Worm (Caenorhabditis elegans) whole organism, L2 larva: ENCODE results near the gene sre-4.

Experiments
- C34F6.9 ChIP-seq: fragments of 150-350 bp; optimal IDR thresholded peaks from 2 replicates; lab custom pipeline; 2014; ENCODE audit warnings: missing biosample characterization, missing genetic modification characterization
- F13H6.1 ChIP-seq: sonication (generic microtip); optimal IDR thresholded peaks from 2 replicates; lab custom pipeline; 2016; ENCODE audit warnings: missing genetic modification characterization, missing compliant biosample characterization
- R02D3.7 ChIP-seq: fragments of 150-350 bp; optimal IDR thresholded peaks from 2 replicates; lab custom pipeline; 2014; ENCODE audit warnings: missing biosample characterization, missing genetic modification characterization
- Y55F3AM.14 ChIP-seq: fragments of 200-800 bp; sonication (Bioruptor generic); optimal IDR thresholded peaks from 2 replicates; lab custom pipeline; 2018; ENCODE audit warnings: mild to moderate bottlenecking, missing genetic modification characterization, missing compliant biosample characterization
- ZK546.5 ChIP-seq: sonication (generic microtip); optimal IDR thresholded peaks from 2 replicates; lab custom pipeline; 2017; ENCODE audit warnings: missing biosample characterization, missing genetic modification characterization
- aly-2 ChIP-seq: fragments of 150-350 bp; optimal IDR thresholded peaks from 2 replicates; lab custom pipeline; 2014; ENCODE audit warnings: missing biosample characterization, missing genetic modification characterization
- ama-1 ChIP-seq: fragments of 150-350 bp; optimal IDR thresholded peaks from 2 replicates; lab custom pipeline; 2018; ENCODE audit warnings: inconsistent platforms
- blmp-1 ChIP-seq: sonication (generic microtip); optimal IDR thresholded peaks from 2 replicates; lab custom pipeline; 2017; ENCODE audit warnings: missing genetic modification characterization, mild to moderate bottlenecking, missing compliant biosample characterization, antibody characterized with exemption, moderate library complexity; ENCODE audit not compliant: insufficient read depth
- ceh-16 ChIP-seq: fragments of 150-350 bp; optimal IDR thresholded peaks from 2 replicates; lab custom pipeline; 2014; ENCODE audit warnings: missing biosample characterization, missing genetic modification characterization
- ceh-82 ChIP-seq: fragments of 150-350 bp; optimal IDR thresholded peaks from 2 replicates; lab custom pipeline; 2014; ENCODE audit warnings: missing biosample characterization, missing genetic modification characterization
- dmd-4 ChIP-seq: sonication (generic microtip); optimal IDR thresholded peaks from 2 replicates; lab custom pipeline; 2017; ENCODE audit warnings: missing biosample characterization, missing genetic modification characterization
- elt-1 ChIP-seq: fragments of 150-350 bp; optimal IDR thresholded peaks from 2 replicates; lab custom pipeline; 2014; ENCODE audit warnings: missing biosample characterization, missing genetic modification characterization
- gmeb-1 ChIP-seq: fragments of 150-350 bp; optimal IDR thresholded peaks from 2 replicates; lab custom pipeline; 2014; ENCODE audit warnings: missing biosample characterization, missing genetic modification characterization
- lin-11 ChIP-seq: fragments of 150-350 bp; sonication (generic microtip); optimal IDR thresholded peaks from 2 replicates; lab custom pipeline; 2014; ENCODE audit warnings: missing biosample characterization, missing genetic modification characterization, inconsistent platforms, mixed read lengths
- lin-13 ChIP-seq: fragments of 150-350 bp; optimal IDR thresholded peaks from 2 replicates; lab custom pipeline; 2014; ENCODE audit warnings: missing biosample characterization, missing genetic modification reagents, missing genetic modification characterization
- lin-39 ChIP-seq: fragments of 150-350 bp; optimal IDR thresholded peaks from 2 replicates; lab custom pipeline; 2014; ENCODE audit warnings: missing biosample characterization, missing genetic modification reagents, missing genetic modification characterization
- lsy-2 ChIP-seq, 2 experiments: fragments of 150-350 bp in 1 of 2; sonication (generic microtip) in 1 of 2; optimal IDR thresholded peaks; 2 replicates each; lab custom pipeline; 2014 to 2017; ENCODE audit warnings: missing biosample characterization in 2 of 2, missing genetic modification characterization in 2 of 2
- mab-5 ChIP-seq: fragments of 150-350 bp; optimal IDR thresholded peaks from 2 replicates; lab custom pipeline; 2014; ENCODE audit warnings: missing biosample characterization, missing genetic modification characterization
- nhr-10 ChIP-seq: sonication (generic microtip); optimal IDR thresholded peaks from 2 replicates; lab custom pipeline; 2017; ENCODE audit warnings: missing biosample characterization, missing genetic modification characterization
- nhr-11 ChIP-seq: fragments of 150-350 bp; optimal IDR thresholded peaks from 2 replicates; lab custom pipeline; 2014; ENCODE audit warnings: missing biosample characterization, missing genetic modification characterization
- nhr-12 ChIP-seq: fragments of 150-350 bp; optimal IDR thresholded peaks from 2 replicates; lab custom pipeline; 2014; ENCODE audit warnings: missing biosample characterization, missing genetic modification characterization
- nhr-129 ChIP-seq: fragments of 150-350 bp; optimal IDR thresholded peaks from 2 replicates; lab custom pipeline; 2014; ENCODE audit warnings: missing biosample characterization, missing genetic modification characterization
- nhr-21 ChIP-seq: fragments of 150-350 bp; optimal IDR thresholded peaks from 2 replicates; lab custom pipeline; 2014; ENCODE audit warnings: missing biosample characterization, missing genetic modification characterization
- nhr-237 ChIP-seq: fragments of 150-350 bp; optimal IDR thresholded peaks from 2 replicates; lab custom pipeline; 2014; ENCODE audit warnings: missing biosample characterization, missing genetic modification characterization
- nhr-25 ChIP-seq: fragments of 150-350 bp; sonication (generic microtip); optimal IDR thresholded peaks from 3 replicates; lab custom pipeline; 2014; ENCODE audit warnings: missing biosample characterization, missing genetic modification characterization
- nhr-6 ChIP-seq: fragments of 150-350 bp; optimal IDR thresholded peaks from 2 replicates; lab custom pipeline; 2014; ENCODE audit warnings: missing biosample characterization, missing genetic modification characterization
- nhr-77 ChIP-seq: fragments of 150-350 bp; optimal IDR thresholded peaks from 2 replicates; lab custom pipeline; 2014; ENCODE audit warnings: missing biosample characterization, missing genetic modification characterization
- sem-4 ChIP-seq: fragments of 150-350 bp; optimal IDR thresholded peaks from 2 replicates; lab custom pipeline; 2014; ENCODE audit warnings: missing biosample characterization, missing genetic modification reagents, missing genetic modification characterization
- skn-1 ChIP-seq: sonication (generic microtip); optimal IDR thresholded peaks from 2 replicates; lab custom pipeline; 2017; ENCODE audit warnings: missing biosample characterization, missing genetic modification characterization
- sma-9 ChIP-seq, 2 experiments: fragments of 150-350 bp in 1 of 2; sonication (generic microtip) in 1 of 2; optimal IDR thresholded peaks; 2 replicates each; lab custom pipeline; 2014 to 2016; ENCODE audit warnings: missing genetic modification characterization in 2 of 2, mild to moderate bottlenecking in 1 of 2, missing biosample characterization in 1 of 2, missing compliant biosample characterization in 1 of 2, missing genetic modification reagents in 1 of 2, moderate library complexity in 1 of 2
- snpc-4 ChIP-seq: fragments of 150-350 bp; optimal IDR thresholded peaks from 2 replicates; lab custom pipeline; 2014; ENCODE audit warnings: missing biosample characterization, missing genetic modification characterization
- unc-55 ChIP-seq: fragments of 150-350 bp; sonication (generic microtip); optimal IDR thresholded peaks from 3 replicates; lab custom pipeline; 2014; ENCODE audit warnings: missing biosample characterization, missing genetic modification reagents, missing genetic modification characterization
- zag-1 ChIP-seq: fragments of 150-350 bp; optimal IDR thresholded peaks from 2 replicates; lab custom pipeline; 2014; ENCODE audit warnings: missing biosample characterization, missing genetic modification characterization
- ztf-4 ChIP-seq: fragments of 150-350 bp; optimal IDR thresholded peaks from 2 replicates; lab custom pipeline; 2014; ENCODE audit warnings: missing biosample characterization, missing genetic modification characterization

Gene sre-4

ce11 chrIV:9822585-9822984 is 38.0 kb upstream of the sre-4 start:
- no peak for TF ChIP-seq C34F6.9 (tag; lab: Kevin White, UChicago)
- TF ChIP-seq skn-1 (tag; lab: Kevin White, UChicago) = no peak
- TF ChIP-seq aly-2 (tag; lab: Kevin White, UChicago) = no peak
- TF ChIP-seq elt-1 (tag; lab: Kevin White, UChicago) = no peak
- TF ChIP-seq ama-1 (lab: Kevin White, UChicago) = no peak
- no peak for TF ChIP-seq F13H6.1
- no peak for TF ChIP-seq sma-9 (GFP tag; optimal IDR thresholded peaks at IDR 0.05; lab: Kevin White, UChicago)
- no peak for TF ChIP-seq sma-9 (tag; optimal IDR thresholded peaks at IDR 0.05; lab: Kevin White, UChicago)
- no peak for TF ChIP-seq gmeb-1 (tag; lab: Kevin White, UChicago)
- TF ChIP-seq lsy-2 (tag; optimal IDR thresholded peaks at IDR 0.05; lab: Kevin White, UChicago) = no peak
- TF ChIP-seq zag-1 (tag; lab: Kevin White, UChicago) = no peak
- TF ChIP-seq snpc-4 (tag; lab: Kevin White, UChicago) = no peak
- TF ChIP-seq blmp-1 = no peak
- TF ChIP-seq ZK546.5 (tag; lab: Kevin White, UChicago) = no peak
- TF ChIP-seq nhr-25 (tag; lab: Kevin White, UChicago) = no peak
- TF ChIP-seq lin-13 (GFP tag; lab: Kevin White, UChicago) = no peak
- no peak for TF ChIP-seq unc-55 (GFP tag; lab: Kevin White, UChicago)

- TF ChIP-seq blmp-1 = no peak
- no peak for TF ChIP-seq nhr-21 (tag; lab: Kevin White, UChicago)
Measured at ce11 chrIV:9821621-9822020, 37.0 kb upstream of the sre-4 start, which contains the start of gene col-123. col-123 (plus strand) TSS chrIV:9821921.

- TF ChIP-seq nhr-10 (tag; lab: Kevin White, UChicago) (no peak), lin-39 (tag; lab: Kevin White, UChicago) (no peak), unc-55 (GFP tag; lab: Kevin White, UChicago) (no peak), sem-4 (tag; lab: Kevin White, UChicago) (no peak), sma-9 (GFP tag; optimal IDR thresholded peaks at IDR 0.05; lab: Kevin White, UChicago) (no peak), sma-9 (tag; optimal IDR thresholded peaks at IDR 0.05; lab: Kevin White, UChicago) (no peak), dmd-4 (tag; lab: Kevin White, UChicago) (no peak), blmp-1 (no peak), nhr-25 (tag; lab: Kevin White, UChicago) (no peak), nhr-129 (tag; lab: Kevin White, UChicago) (no peak), ceh-16 (tag; lab: Kevin White, UChicago) (no peak), R02D3.7 (tag; lab: Kevin White, UChicago) (no peak), ztf-4 (tag; lab: Kevin White, UChicago) (no peak), Y55F3AM.14 (no peak), nhr-237 (no peak), nhr-21 (tag; lab: Kevin White, UChicago) (no peak)
- TF ChIP-seq, all 48 proteins: peak for 0
Measured at ce11 chrIV:9815432-9815831, 30.8 kb upstream of the sre-4 start, which contains the start of gene egl-20. egl-20 (minus strand) TSS chrIV:9815532.

ce11 chrIV:9811487-9811886 is 26.9 kb upstream of the sre-4 start:
- TF ChIP-seq nhr-129 (tag; lab: Kevin White, UChicago) = no peak
- TF ChIP-seq nhr-77 (tag; lab: Kevin White, UChicago) = no peak
- TF ChIP-seq unc-55 (GFP tag; lab: Kevin White, UChicago) = no peak
- no peak for TF ChIP-seq lin-13 (GFP tag; lab: Kevin White, UChicago)
- no peak for TF ChIP-seq blmp-1

DNA sequence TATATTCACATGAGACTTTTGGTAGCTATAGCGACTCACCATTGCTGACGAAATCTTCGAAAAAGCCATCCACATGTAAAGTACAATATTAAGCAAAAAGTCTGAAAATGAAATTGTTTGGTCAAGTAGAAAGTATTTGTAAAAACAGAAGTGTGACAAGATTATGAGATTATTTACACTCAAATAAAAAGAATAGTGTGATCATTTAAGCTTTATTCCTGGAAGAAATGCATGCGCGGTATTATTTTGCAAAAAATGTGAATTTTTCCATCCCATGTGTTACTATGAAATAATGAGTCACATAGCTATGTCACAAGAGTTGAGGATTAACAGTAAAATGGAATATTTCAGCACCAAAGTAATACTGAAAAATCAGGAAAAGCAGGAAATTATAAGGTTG is 26.0 kb upstream of the sre-4 start, which contains the start of gene dct-15:
dct-15 (minus strand) TSS at position 101 of the 400 bp plus-strand sequence.
- TF ChIP-seq Y55F3AM.14 = no peak
- no peak for TF ChIP-seq nhr-6
- TF ChIP-seq nhr-129 (tag; lab: Kevin White, UChicago) = no peak
- no peak for TF ChIP-seq C34F6.9 (tag; lab: Kevin White, UChicago)
- TF ChIP-seq dmd-4 (tag; lab: Kevin White, UChicago) = no peak
- TF ChIP-seq F13H6.1 = no peak
- TF ChIP-seq ceh-82 = no peak
- no peak for TF ChIP-seq nhr-25 (tag; lab: Kevin White, UChicago)
- no peak for TF ChIP-seq sem-4 (tag; lab: Kevin White, UChicago)
- TF ChIP-seq lin-13 (GFP tag; lab: Kevin White, UChicago) = no peak
- no peak for TF ChIP-seq sma-9 (GFP tag; optimal IDR thresholded peaks at IDR 0.05; lab: Kevin White, UChicago)
- no peak for TF ChIP-seq sma-9 (tag; optimal IDR thresholded peaks at IDR 0.05; lab: Kevin White, UChicago)
- TF ChIP-seq nhr-237 = no peak
- TF ChIP-seq aly-2 (tag; lab: Kevin White, UChicago) = no peak
- TF ChIP-seq gmeb-1 (tag; lab: Kevin White, UChicago) = no peak
- no peak for TF ChIP-seq lin-11 (tag; lab: Kevin White, UChicago)
- TF ChIP-seq nhr-12 (tag; lab: Kevin White, UChicago) = no peak
- TF ChIP-seq mab-5 = no peak
- TF ChIP-seq ama-1 (lab: Kevin White, UChicago) = no peak
- TF ChIP-seq nhr-77 (tag; lab: Kevin White, UChicago) = no peak
- TF ChIP-seq nhr-11 (tag; lab: Kevin White, UChicago) = no peak
